Fruit fly (Drosophila melanogaster) whole organism, embryonic: ENCODE data around the gene CG45544.

Experiments used
- Ada2b ChIP-seq: fragments of 200-800 bp; sonication (Bioruptor generic); IDR thresholded peaks from 2 replicates; pipeline ENCODE4 v1.3.6; 2022; ENCODE audit warnings: missing biosample characterization, missing genetic modification characterization
- CG10366 ChIP-seq: fragments of 200-800 bp; sonication (Bioruptor generic); IDR thresholded peaks from 2 replicates; pipeline ENCODE4 v1.3.6; 2022; ENCODE audit warnings: missing biosample characterization, missing genetic modification characterization
- CG10979 ChIP-seq: fragments of 200-800 bp; sonication (Bioruptor generic); optimal IDR thresholded peaks from 2 replicates; lab custom pipeline; 2018; ENCODE audit warnings: missing biosample characterization, mild to moderate bottlenecking, missing genetic modification characterization, moderate library complexity
- CG11456 ChIP-seq: fragments of 200-800 bp; sonication (Bioruptor generic); IDR thresholded peaks from 3 replicates; pipeline ENCODE4 v1.3.6; 2022; ENCODE audit warnings: missing biosample characterization, missing genetic modification characterization
- CG12219 ChIP-seq: fragments of 200-800 bp; sonication (Bioruptor generic); optimal IDR thresholded peaks from 3 replicates; lab custom pipeline; 2018; ENCODE audit warnings: missing biosample characterization, mild to moderate bottlenecking, missing genetic modification characterization
- CG13775 ChIP-seq: fragments of 200-800 bp; sonication (Bioruptor generic); optimal IDR thresholded peaks from 3 replicates; lab custom pipeline; 2017; ENCODE audit warnings: missing biosample characterization, mild to moderate bottlenecking, missing genetic modification characterization
- CG14710 ChIP-seq: fragments of 200-800 bp; sonication (Bioruptor generic); optimal IDR thresholded peaks from 3 replicates; lab custom pipeline; 2019; ENCODE audit warnings: missing biosample characterization, mild to moderate bottlenecking, missing genetic modification characterization, moderate library complexity
- CG1603 ChIP-seq: fragments of 200-800 bp; sonication (Bioruptor generic); optimal IDR thresholded peaks from 2 replicates; lab custom pipeline; 2019; ENCODE audit warnings: missing biosample characterization, mild to moderate bottlenecking, missing genetic modification characterization, moderate library complexity
- CG17359 ChIP-seq: fragments of 200-800 bp; sonication (Bioruptor generic); optimal IDR thresholded peaks from 3 replicates; lab custom pipeline; 2018; ENCODE audit warnings: missing biosample characterization, mild to moderate bottlenecking, missing genetic modification characterization, moderate library complexity
- CG2875 ChIP-seq: fragments of 200-800 bp; sonication (Bioruptor generic); optimal IDR thresholded peaks from 2 replicates; lab custom pipeline; 2017; ENCODE audit warnings: missing biosample characterization, mild to moderate bottlenecking, missing genetic modification characterization, missing genetic modification reagents
- CG4730 ChIP-seq: fragments of 200-800 bp; sonication (Bioruptor generic); IDR thresholded peaks from 2 replicates; pipeline ENCODE4 v1.3.6; 2022; ENCODE audit warnings: missing biosample characterization, missing genetic modification characterization
- CG5245 ChIP-seq: fragments of 200-800 bp; sonication (Bioruptor generic); optimal IDR thresholded peaks from 3 replicates; lab custom pipeline; 2016; ENCODE audit warnings: missing biosample characterization, missing genetic modification characterization
- CG6175 ChIP-seq: fragments of 200-800 bp; sonication (Bioruptor generic); IDR thresholded peaks from 3 replicates; pipeline ENCODE4 v1.3.6; 2022; ENCODE audit warnings: missing biosample characterization, missing genetic modification characterization
- CG6765 ChIP-seq: fragments of 200-800 bp; sonication (Bioruptor generic); optimal IDR thresholded peaks from 3 replicates; lab custom pipeline; 2017; ENCODE audit warnings: missing biosample characterization, mild to moderate bottlenecking, missing genetic modification characterization
- CG7271 ChIP-seq: fragments of 200-800 bp; sonication (Bioruptor generic); optimal IDR thresholded peaks from 2 replicates; lab custom pipeline; 2018; ENCODE audit warnings: missing biosample characterization, mild to moderate bottlenecking, missing genetic modification characterization, moderate library complexity
- CG7928 ChIP-seq: fragments of 200-800 bp; sonication (Bioruptor generic); optimal IDR thresholded peaks from 2 replicates; lab custom pipeline; 2017; ENCODE audit warnings: missing biosample characterization, mild to moderate bottlenecking, missing genetic modification characterization
- CG7963 ChIP-seq: fragments of 200-800 bp; sonication (Bioruptor generic); IDR thresholded peaks from 3 replicates; pipeline ENCODE4 v1.3.6; 2022; ENCODE audit warnings: missing biosample characterization, missing genetic modification characterization; ENCODE audit not compliant: partially characterized antibody
- CG8089 ChIP-seq: fragments of 200-800 bp; sonication (Bioruptor generic); optimal IDR thresholded peaks from 3 replicates; lab custom pipeline; 2016; ENCODE audit warnings: missing biosample characterization, missing genetic modification characterization
- CG8924 ChIP-seq: fragments of 200-800 bp; optimal IDR thresholded peaks from 3 replicates; lab custom pipeline; 2019; ENCODE audit warnings: missing biosample characterization, mild to moderate bottlenecking, missing genetic modification characterization, moderate library complexity
- CG9437 ChIP-seq: fragments of 200-800 bp; sonication (Bioruptor generic); optimal IDR thresholded peaks from 2 replicates; lab custom pipeline; 2018; ENCODE audit warnings: missing biosample characterization, mild to moderate bottlenecking, missing genetic modification characterization
- CG9727 ChIP-seq: fragments of 200-800 bp; sonication (Bioruptor generic); optimal IDR thresholded peaks from 3 replicates; lab custom pipeline; 2017; ENCODE audit warnings: missing biosample characterization, mild to moderate bottlenecking, missing genetic modification characterization
- CkIIα-i1 ChIP-seq: fragments of 200-800 bp; sonication (Bioruptor generic); IDR thresholded peaks from 2 replicates; pipeline ENCODE4 v1.3.6; 2022; ENCODE audit warnings: missing biosample characterization, missing genetic modification characterization
- D19A ChIP-seq: fragments of 200-800 bp; optimal IDR thresholded peaks from 3 replicates; lab custom pipeline; 2019; ENCODE audit warnings: missing biosample characterization, mild to moderate bottlenecking, missing genetic modification characterization, moderate library complexity
- Dbx ChIP-seq: fragments of 200-800 bp; sonication (Bioruptor generic); IDR thresholded peaks from 3 replicates; pipeline ENCODE4 v1.3.6; 2022; ENCODE audit warnings: missing biosample characterization, missing genetic modification characterization
- E2f2 ChIP-seq: fragments of 200-800 bp; sonication (Bioruptor generic); IDR thresholded peaks from 2 replicates; pipeline ENCODE4 v1.3.6; 2022; ENCODE audit warnings: missing biosample characterization, missing genetic modification characterization
- HLHmδ ChIP-seq: fragments of 200-800 bp; sonication (Bioruptor generic); optimal IDR thresholded peaks from 2 replicates; lab custom pipeline; 2018; ENCODE audit warnings: missing biosample characterization, mild to moderate bottlenecking, missing genetic modification characterization, moderate library complexity
- Hey ChIP-seq: fragments of 200-800 bp; sonication (Bioruptor generic); optimal IDR thresholded peaks from 3 replicates; lab custom pipeline; 2018; ENCODE audit warnings: missing biosample characterization, mild to moderate bottlenecking, missing genetic modification characterization
- Hmx ChIP-seq: fragments of 200-800 bp; sonication (Bioruptor generic); optimal IDR thresholded peaks from 2 replicates; lab custom pipeline; 2016; ENCODE audit warnings: missing biosample characterization, missing genetic modification characterization
- Hr3 ChIP-seq: fragments of 200-800 bp; sonication (Bioruptor generic); optimal IDR thresholded peaks from 3 replicates; lab custom pipeline; 2016; ENCODE audit warnings: missing biosample characterization, missing genetic modification characterization
- Hr78 ChIP-seq, 2 experiments: fragments of 200-800 bp in 1 of 2; fragments of >200 bp in 1 of 2; sonication (Bioruptor generic) in 1 of 2; optimal IDR thresholded peaks; 2 replicates each; lab custom pipeline; 2017 to 2019; ENCODE audit warnings: missing biosample characterization in 2 of 2, missing genetic modification characterization in 2 of 2, mild to moderate bottlenecking in 1 of 2, moderate library complexity in 1 of 2
- Lhr ChIP-seq: fragments of 200-800 bp; sonication (Bioruptor generic); optimal IDR thresholded peaks from 3 replicates; lab custom pipeline; 2017; ENCODE audit warnings: mild to moderate bottlenecking, missing biosample characterization, missing genetic modification reagents, missing genetic modification characterization
- Mes4 ChIP-seq: fragments of 200-800 bp; sonication (Bioruptor generic); optimal IDR thresholded peaks from 2 replicates; lab custom pipeline; 2016; ENCODE audit warnings: missing biosample characterization, missing genetic modification characterization
- NC2β ChIP-seq: fragments of 200-800 bp; sonication (Bioruptor generic); optimal IDR thresholded peaks from 2 replicates; lab custom pipeline; 2016; ENCODE audit warnings: missing biosample characterization, missing genetic modification characterization
- Pdp1 ChIP-seq, 2 experiments: fragments of 200-800 bp; sonication (Bioruptor generic); optimal IDR thresholded peaks; 3 replicates each; lab custom pipeline; 2016; ENCODE audit warnings: missing biosample characterization in 2 of 2, missing genetic modification characterization in 2 of 2, mild to moderate bottlenecking in 1 of 2, moderate library complexity in 1 of 2
- Ptx1 ChIP-seq: fragments of 200-800 bp; sonication (Bioruptor generic); IDR thresholded peaks from 2 replicates; pipeline ENCODE4 v1.3.6; 2022; ENCODE audit warnings: missing biosample characterization, missing genetic modification characterization
- Sin3A ChIP-seq: fragments of >200 bp; optimal IDR thresholded peaks from 2 replicates; lab custom pipeline; 2018
- Sox100B ChIP-seq: fragments of 200-800 bp; sonication (Bioruptor generic); optimal IDR thresholded peaks from 3 replicates; lab custom pipeline; 2018; ENCODE audit warnings: missing biosample characterization, mild to moderate bottlenecking, missing genetic modification characterization
- ac ChIP-seq: fragments of 200-800 bp; sonication (Bioruptor generic); optimal IDR thresholded peaks from 3 replicates; lab custom pipeline; 2017; ENCODE audit warnings: missing biosample characterization, mild to moderate bottlenecking, missing genetic modification characterization
- amos ChIP-seq: fragments of 200-800 bp; sonication (Bioruptor generic); IDR thresholded peaks from 2 replicates; pipeline ENCODE4 v1.3.6; 2022; ENCODE audit warnings: missing biosample characterization, missing genetic modification characterization; ENCODE audit not compliant: partially characterized antibody
- az2 ChIP-seq: fragments of 200-800 bp; sonication (Bioruptor generic); optimal IDR thresholded peaks from 3 replicates; lab custom pipeline; 2016; ENCODE audit warnings: missing biosample characterization, missing genetic modification characterization
- bbx ChIP-seq: fragments of 200-800 bp; sonication (Bioruptor generic); IDR thresholded peaks from 2 replicates; pipeline ENCODE4 v1.3.6; 2022; ENCODE audit warnings: missing biosample characterization, missing genetic modification characterization; ENCODE audit not compliant: partially characterized antibody
- bigmax ChIP-seq: fragments of 200-800 bp; sonication (Bioruptor generic); optimal IDR thresholded peaks from 2 replicates; lab custom pipeline; 2018; ENCODE audit warnings: missing biosample characterization, mild to moderate bottlenecking, missing genetic modification characterization
- chn ChIP-seq: fragments of 200-800 bp; sonication (Bioruptor generic); optimal IDR thresholded peaks from 2 replicates; lab custom pipeline; 2016; ENCODE audit warnings: missing biosample characterization, missing genetic modification characterization
- croc ChIP-seq: fragments of 200-800 bp; sonication (Bioruptor generic); conservative IDR thresholded peaks from 3 replicates; pipeline ENCODE4 v1.3.6; 2022; ENCODE audit warnings: missing biosample characterization, missing genetic modification characterization
- dimm ChIP-seq: fragments of 200-800 bp; sonication (Bioruptor generic); IDR thresholded peaks from 2 replicates; pipeline ENCODE4 v1.3.6; 2022; ENCODE audit warnings: missing biosample characterization, missing genetic modification characterization
- hth ChIP-seq: fragments of >200 bp; optimal IDR thresholded peaks from 2 replicates; lab custom pipeline; 2017; ENCODE audit warnings: inconsistent platforms
- jing ChIP-seq: fragments of 200-800 bp; sonication (Bioruptor generic); optimal IDR thresholded peaks from 2 replicates; lab custom pipeline; 2018; ENCODE audit warnings: missing biosample characterization, mild to moderate bottlenecking, missing genetic modification characterization
- jumu ChIP-seq: fragments of 200-800 bp; sonication (Bioruptor generic); optimal IDR thresholded peaks from 3 replicates; lab custom pipeline; 2016; ENCODE audit warnings: missing biosample characterization, missing genetic modification characterization
- ken ChIP-seq: fragments of 200-800 bp; sonication (Bioruptor generic); IDR thresholded peaks from 3 replicates; pipeline ENCODE4 v1.3.6; 2022; ENCODE audit warnings: missing biosample characterization, missing genetic modification characterization
- phol ChIP-seq: fragments of 200-800 bp; sonication (Bioruptor generic); optimal IDR thresholded peaks from 3 replicates; lab custom pipeline; 2018; ENCODE audit warnings: missing biosample characterization, mild to moderate bottlenecking, missing genetic modification characterization, moderate library complexity
- sd ChIP-seq: fragments of 200-800 bp; sonication (Bioruptor generic); optimal IDR thresholded peaks from 3 replicates; lab custom pipeline; 2018; ENCODE audit warnings: missing biosample characterization, mild to moderate bottlenecking, missing genetic modification characterization, moderate library complexity
- twi ChIP-seq: fragments of 200-800 bp; optimal IDR thresholded peaks from 2 replicates; lab custom pipeline; 2019; ENCODE audit warnings: missing biosample characterization, mild to moderate bottlenecking, missing genetic modification characterization, moderate library complexity

Gene CG45544

DNA sequence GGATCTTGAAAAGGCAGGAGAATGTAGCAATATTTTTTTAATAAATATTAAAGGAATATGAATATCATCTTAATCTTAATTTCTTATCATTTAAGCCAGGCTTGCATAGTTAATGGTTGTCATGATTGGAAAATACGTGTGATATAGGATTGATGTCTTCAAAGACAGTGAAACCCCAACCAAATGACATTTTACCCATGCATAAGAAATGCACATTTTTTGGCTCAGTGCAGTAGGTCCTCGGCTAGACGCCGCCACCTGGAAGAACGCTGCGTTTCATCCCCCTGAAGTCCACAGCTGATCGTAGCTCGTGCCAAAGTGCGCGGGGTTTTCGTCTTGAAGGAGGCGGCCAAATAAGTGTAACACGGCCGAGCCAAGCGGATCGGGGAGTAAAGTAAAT is 10.3 kb downstream of the CG45544 start (continued):
- TF ChIP-seq CG4730 (GFP tag; lab: Robert Waterston, UW) (no peak), NC2β (GFP tag; lab: Kevin White, UChicago) (no peak), ken (GFP tag; lab: Robert Waterston, UW) (no peak), CG12219 (no peak), jing (GFP tag; lab: Kevin White, UChicago) (no peak), CG11456 (no peak), CG5245 (no peak), twi (no peak), CG14710 (peak; percentile 39), CG2875 (no peak), Hmx (GFP tag; lab: Kevin White, UChicago) (no peak), CkIIα-i1 (no peak), Lhr (GFP tag; lab: Kevin White, UChicago) (no peak), chn (no peak), CG10979 (tag; lab: Kevin White, UChicago) (peak; percentile 56), CG7963 (GFP tag; lab: Robert Waterston, UW) (no peak), Pdp1 (GFP tag; optimal IDR thresholded peaks at IDR 0.05; lab: Kevin White, UChicago) (no peak), CG8924 (tag; lab: Kevin White, UChicago) (no peak), phol (tag; lab: Kevin White, UChicago) (peak; percentile 29), HLHmδ (GFP tag; lab: Kevin White, UChicago) (peak; percentile 50), bigmax (no peak), hth (lab: Kevin White, UChicago) (no peak), dimm (no peak), CG13775 (GFP tag; lab: Kevin White, UChicago) (no peak), Sin3A (lab: Kevin White, UChicago) (no peak), amos (GFP tag; lab: Robert Waterston, UW) (no peak), Mes4 (GFP tag; lab: Kevin White, UChicago) (no peak), Dbx (GFP tag; lab: Robert Waterston, UW) (no peak), Ada2b (GFP tag; lab: Robert Waterston, UW) (no peak), D19A (tag; lab: Kevin White, UChicago) (peak; percentile 19), Hey (tag; lab: Kevin White, UChicago) (no peak), croc (GFP tag; lab: Robert Waterston, UW) (no peak), Sox100B (GFP tag; lab: Kevin White, UChicago) (no peak), ac (GFP tag; lab: Kevin White, UChicago) (no peak), CG7271 (tag; lab: Kevin White, UChicago) (no peak), CG6765 (GFP tag; lab: Kevin White, UChicago) (no peak), CG7928 (GFP tag; lab: Kevin White, UChicago) (no peak), Ptx1 (no peak), Hr78 (GFP tag; optimal IDR thresholded peaks at IDR 0.05; lab: Kevin White, UChicago) (no peak), jumu (GFP tag; lab: Kevin White, UChicago) (no peak), CG9437 (GFP tag; lab: Kevin White, UChicago) (no peak), CG17359 (tag; lab: Kevin White, UChicago) (no peak), CG9727 (peak; percentile 42), az2 (GFP tag; lab: Kevin White, UChicago) (no peak), Hr3 (GFP tag; lab: Kevin White, UChicago) (no peak), CG10366 (no peak), sd (tag; lab: Kevin White, UChicago) (no peak), bbx (no peak), CG6175 (no peak), CG1603 (tag; lab: Kevin White, UChicago) (peak; percentile 6), CG8089 (GFP tag; lab: Kevin White, UChicago) (no peak), E2f2 (GFP tag; lab: Robert Waterston, UW) (no peak)
